Worm (Caenorhabditis elegans) whole organism, L3 larva: ENCODE measurements around the gene W04E12.9.

Source experiments
- elt-3 ChIP-seq, 3 experiments: fragments of 150-350 bp in 1 of 3; sonication (generic microtip) in 2 of 3; optimal IDR thresholded peaks; 2 replicates in 2 of 3; 4 replicates in 1 of 3; lab custom pipeline; 2014 to 2017; ENCODE audit warnings: missing biosample characterization in 3 of 3, missing genetic modification characterization in 3 of 3
- fos-1 ChIP-seq: fragments of 150-350 bp; optimal IDR thresholded peaks from 2 replicates; lab custom pipeline; 2014; ENCODE audit warnings: missing biosample characterization, missing genetic modification characterization
- lin-15B ChIP-seq: fragments of 150-350 bp; optimal IDR thresholded peaks from 2 replicates; lab custom pipeline; 2014; ENCODE audit warnings: missing biosample characterization, missing genetic modification characterization
- lin-39 ChIP-seq: fragments of 150-350 bp; optimal IDR thresholded peaks from 2 replicates; lab custom pipeline; 2018; ENCODE audit warnings: missing biosample characterization, missing genetic modification reagents, missing genetic modification characterization
- mml-1 ChIP-seq: fragments of 150-350 bp; sonication (generic microtip); optimal IDR thresholded peaks from 3 replicates; lab custom pipeline; 2014; ENCODE audit warnings: missing biosample characterization, missing genetic modification characterization
- nfya-1 ChIP-seq: sonication (generic microtip); optimal IDR thresholded peaks from 2 replicates; lab custom pipeline; 2017; ENCODE audit warnings: missing genetic modification characterization, mild to moderate bottlenecking, missing compliant biosample characterization, antibody characterized with exemption, moderate library complexity; ENCODE audit not compliant: insufficient read depth
- nhr-11 ChIP-seq: fragments of 150-350 bp; optimal IDR thresholded peaks from 2 replicates; lab custom pipeline; 2014; ENCODE audit warnings: missing biosample characterization, missing genetic modification characterization
- nhr-237 ChIP-seq: fragments of 150-350 bp; optimal IDR thresholded peaks from 2 replicates; lab custom pipeline; 2014; ENCODE audit warnings: missing biosample characterization, missing genetic modification characterization
- pqm-1 ChIP-seq: fragments of 150-350 bp; optimal IDR thresholded peaks from 2 replicates; lab custom pipeline; 2017; ENCODE audit warnings: missing biosample characterization, missing genetic modification characterization, inconsistent platforms
- sea-2 ChIP-seq: fragments of 150-350 bp; sonication (generic microtip); optimal IDR thresholded peaks from 4 replicates; lab custom pipeline; 2014; ENCODE audit warnings: missing biosample characterization, missing genetic modification reagents, missing genetic modification characterization
- snpc-4 ChIP-seq: fragments of 150-350 bp; optimal IDR thresholded peaks from 2 replicates; lab custom pipeline; 2014; ENCODE audit warnings: missing biosample characterization, missing genetic modification characterization
- unc-39 ChIP-seq: sonication (generic microtip); optimal IDR thresholded peaks from 4 replicates; lab custom pipeline; 2017; ENCODE audit warnings: missing biosample characterization, missing genetic modification characterization
- ztf-11 ChIP-seq: fragments of 150-350 bp; optimal IDR thresholded peaks from 2 replicates; lab custom pipeline; 2014; ENCODE audit warnings: missing biosample characterization, missing genetic modification characterization

- TF ChIP-seq sea-2 (GFP tag; lab: Kevin White, UChicago) (no peak), elt-3 (tag; optimal IDR thresholded peaks at IDR 0.05; lab: Kevin White, UChicago) (no peak), unc-39 (tag; lab: Kevin White, UChicago) (no peak), fos-1 (no peak), snpc-4 (tag; lab: Kevin White, UChicago) (no peak), nfya-1 (tag; lab: Kevin White, UChicago) (no peak), nhr-237 (tag; lab: Kevin White, UChicago) (no peak), ztf-11 (tag; lab: Kevin White, UChicago) (no peak), lin-39 (tag; lab: Kevin White, UChicago) (no peak), nhr-11 (tag; lab: Kevin White, UChicago) (no peak), lin-15B (tag; lab: Kevin White, UChicago) (no peak), mml-1 (tag; lab: Kevin White, UChicago) (no peak), pqm-1 (tag; lab: Kevin White, UChicago) (no peak)
Observed at ce11 chrV:19738117-19738516, 18.2 kb upstream of the W04E12.9 start, which contains the start of gene fbxa-131.
